Worm (Caenorhabditis elegans): Measurements from ENCODE around the gene Y22D7AL.3.

Gene Y22D7AL.3

DNA sequence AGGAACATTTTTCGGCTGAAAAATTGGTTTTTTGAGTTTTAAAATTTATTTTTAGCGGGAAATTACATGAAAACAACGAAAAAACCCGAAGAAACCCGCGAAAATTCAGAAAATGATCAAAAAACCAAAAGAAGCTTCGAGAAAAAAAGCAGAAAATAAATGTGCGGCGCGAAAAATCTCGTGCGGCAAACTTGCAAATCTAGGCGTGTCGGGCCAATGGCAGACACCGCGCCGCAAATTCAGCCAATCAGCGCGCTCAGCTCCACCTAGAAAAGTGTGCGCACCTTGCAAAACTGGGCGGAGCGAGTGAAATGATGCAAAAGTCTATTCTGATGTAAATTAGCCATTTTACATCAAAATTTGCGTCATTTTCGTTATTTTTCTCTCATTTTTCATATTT lies 22.3 kb upstream of the Y22D7AL.3 start, which contains the start of gene Y22D7AL.10 (continued):
- TF ChIP-seq lir-3 (tag; optimal IDR thresholded peaks at IDR 0.05; ENCODE audit: poor library complexity): peak; percentile 97
- TF ChIP-seq egl-27 (tag; optimal IDR thresholded peaks at IDR 0.05): peak; percentile 38 to 66
- peak; percentile 85 for TF ChIP-seq ceh-63 (GFP tag; optimal IDR thresholded peaks at IDR 0.05)
- peak; percentile 78 for TF ChIP-seq ama-1 (optimal IDR thresholded peaks at IDR 0.05)
- TF ChIP-seq sup-37 (GFP tag; optimal IDR thresholded peaks at IDR 0.05): peak; percentile 98
- peak; percentile 97 for TF ChIP-seq lin-15B (tag; optimal IDR thresholded peaks at IDR 0.05)
- peak; percentile 95 for TF ChIP-seq C34B4.2 (tag; optimal IDR thresholded peaks at IDR 0.05)
- TF ChIP-seq hlh-4 (tag; optimal IDR thresholded peaks at IDR 0.05): no peak
- peak; percentile 95 for TF ChIP-seq unc-98 (GFP tag; IDR thresholded peaks at IDR 0.05)
- peak; percentile 100 for TF ChIP-seq unc-86 (tag; optimal IDR thresholded peaks at IDR 0.05)
- peak; percentile 97 for TF ChIP-seq C16A3.4 (tag; optimal IDR thresholded peaks at IDR 0.05)
- TF ChIP-seq ces-1 (GFP tag; optimal IDR thresholded peaks at IDR 0.05): no peak
- TF ChIP-seq efl-1 (optimal IDR thresholded peaks at IDR 0.05): peak; percentile 95
- TF ChIP-seq efl-1 (GFP tag; optimal IDR thresholded peaks at IDR 0.05 in 1 of 2): peak; percentile 86 to 99
- no peak for TF ChIP-seq nhr-84 (tag; optimal IDR thresholded peaks at IDR 0.05)
- peak; percentile 85 for TF ChIP-seq vab-15 (tag; optimal IDR thresholded peaks at IDR 0.05)
- peak; percentile 93 for TF ChIP-seq nhr-237 (tag; optimal IDR thresholded peaks at IDR 0.05)
- TF ChIP-seq lin-39 (tag; optimal IDR thresholded peaks at IDR 0.05): peak; percentile 99
- TF ChIP-seq blmp-1 (tag; optimal IDR thresholded peaks at IDR 0.05): peak; percentile 82
- TF ChIP-seq mab-9 (GFP tag; IDR thresholded peaks at IDR 0.05): peak; percentile 99
- no peak for TF ChIP-seq sptf-1 (tag; optimal IDR thresholded peaks at IDR 0.05)
- TF ChIP-seq nhr-28 (tag; optimal IDR thresholded peaks at IDR 0.05): peak; percentile 37
- TF ChIP-seq ceh-82 (tag; optimal IDR thresholded peaks at IDR 0.05): peak; percentile 95 to 97 (median 97)
- peak; percentile 99 for TF ChIP-seq nhr-20 (tag; optimal IDR thresholded peaks at IDR 0.05)
- peak; percentile 97 for TF ChIP-seq unc-130 (tag; optimal IDR thresholded peaks at IDR 0.05)
- TF ChIP-seq snpc-4 (tag; optimal IDR thresholded peaks at IDR 0.05): peak; percentile 90
- TF ChIP-seq nhr-11 (tag; optimal IDR thresholded peaks at IDR 0.05): peak; percentile 92
- no peak for TF ChIP-seq tlp-1 (tag; optimal IDR thresholded peaks at IDR 0.05)
- TF ChIP-seq nhr-71 (tag; optimal IDR thresholded peaks at IDR 0.05): peak; percentile 99
- peak; percentile 99 for TF ChIP-seq nhr-85 (tag)
- peak; percentile 31 for TF ChIP-seq Y116A8C.19 (tag; optimal IDR thresholded peaks at IDR 0.05; ENCODE audit: borderline replicate concordance)
- peak; percentile 99 to 100 for TF ChIP-seq ztf-11 (tag; optimal IDR thresholded peaks at IDR 0.05)
- peak; percentile 96 for TF ChIP-seq aly-2 (tag; optimal IDR thresholded peaks at IDR 0.05)

DNA sequence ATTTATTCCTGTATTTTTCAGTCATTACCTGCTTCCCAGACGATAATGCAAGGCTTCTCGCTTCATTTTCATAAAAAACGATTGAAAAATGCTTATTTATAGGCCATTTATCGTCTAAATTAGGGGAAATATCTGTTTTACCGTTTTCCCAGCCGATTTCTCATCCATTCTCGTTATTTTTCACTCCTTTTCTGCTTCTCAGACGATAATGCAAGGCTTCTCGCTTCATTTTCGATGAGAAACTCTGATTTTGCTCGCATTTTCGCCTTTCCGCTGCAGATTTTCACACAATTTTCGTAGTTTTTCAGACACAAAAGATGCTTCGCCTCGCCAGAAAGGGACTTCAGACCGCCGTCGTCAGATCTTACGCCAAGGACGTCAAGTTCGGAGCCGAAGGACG lies 21.8 kb upstream of the Y22D7AL.3 start, which contains the start of gene hsp-60:
hsp-60 (plus strand) TSS at position 301 of the 400 bp plus-strand sequence.
- TF ChIP-seq unc-130 (tag; optimal IDR thresholded peaks at IDR 0.05) (no peak), hlh-4 (tag; optimal IDR thresholded peaks at IDR 0.05) (no peak), pqm-1 (tag; optimal IDR thresholded peaks at IDR 0.05) (no peak), unc-86 (tag; optimal IDR thresholded peaks at IDR 0.05) (no peak), ceh-8 (GFP tag; optimal IDR thresholded peaks at IDR 0.05) (no peak), aly-2 (tag; optimal IDR thresholded peaks at IDR 0.05) (no peak), fkh-10 (GFP tag; optimal IDR thresholded peaks at IDR 0.05) (no peak), ztf-11 (tag; optimal IDR thresholded peaks at IDR 0.05) (no peak), nhr-12 (tag; optimal IDR thresholded peaks at IDR 0.05) (no peak), jun-1 (tag; optimal IDR thresholded peaks at IDR 0.05) (no peak), ceh-63 (GFP tag; optimal IDR thresholded peaks at IDR 0.05) (no peak), mep-1 (tag; optimal IDR thresholded peaks at IDR 0.05) (no peak), alr-1 (tag; optimal IDR thresholded peaks at IDR 0.05; ENCODE audit: borderline replicate concordance) (no peak), ztf-4 (tag; optimal IDR thresholded peaks at IDR 0.05) (no peak)

ce11 chrIII:1619890-1620289 lies 21.4 kb upstream of the Y22D7AL.3 start:
- TF ChIP-seq sox-4 (tag; optimal IDR thresholded peaks at IDR 0.05) (no peak), C34B4.2 (tag; optimal IDR thresholded peaks at IDR 0.05) (no peak), aha-1 (tag; optimal IDR thresholded peaks at IDR 0.05) (no peak), F16B12.6 (tag; optimal IDR thresholded peaks at IDR 0.05) (no peak), dsc-1 (tag; optimal IDR thresholded peaks at IDR 0.05) (no peak)

Data from whole organism, L1 larva.